Worm (Caenorhabditis elegans) whole organism, L4 larva: Measurements from ENCODE around the gene Y54G2A.18.

Experiments used
- dmd-8 ChIP-seq: fragments of 200-800 bp; sonication (Bioruptor generic); IDR thresholded peaks from 2 replicates; pipeline ENCODE4 v1.3.6; 2022; ENCODE audit warnings: missing genetic modification characterization, missing compliant biosample characterization
- jun-1 ChIP-seq: fragments of 150-350 bp; optimal IDR thresholded peaks from 2 replicates; lab custom pipeline; 2014; ENCODE audit warnings: missing biosample characterization, missing genetic modification reagents, missing genetic modification characterization
- nhr-28 ChIP-seq: fragments of 150-350 bp; optimal IDR thresholded peaks from 2 replicates; lab custom pipeline; 2014; ENCODE audit warnings: missing biosample characterization, missing genetic modification characterization
- nhr-6 ChIP-seq: fragments of 150-350 bp; optimal IDR thresholded peaks from 2 replicates; lab custom pipeline; 2014; ENCODE audit warnings: missing biosample characterization, missing genetic modification characterization
- nhr-77 ChIP-seq: fragments of 150-350 bp; optimal IDR thresholded peaks from 2 replicates; lab custom pipeline; 2014; ENCODE audit warnings: missing biosample characterization, missing genetic modification characterization
- rbr-2 ChIP-seq: sonication (generic microtip); optimal IDR thresholded peaks from 2 replicates; lab custom pipeline; 2016; ENCODE audit warnings: missing genotype, missing genetic modification characterization, missing compliant biosample characterization
- unc-130 ChIP-seq: sonication (generic microtip); optimal IDR thresholded peaks from 2 replicates; lab custom pipeline; 2016; ENCODE audit warnings: missing genetic modification reagents, missing genetic modification characterization, missing compliant biosample characterization
- zfp-3 ChIP-seq: fragments of 200-800 bp; sonication (Bioruptor generic); conservative IDR thresholded peaks from 2 replicates; pipeline ENCODE4 v1.3.6; 2022; ENCODE audit warnings: missing genetic modification reagents, missing genetic modification characterization, missing compliant biosample characterization

- TF ChIP-seq rbr-2 (tag; lab: Kevin White, UChicago): no peak
- no peak for TF ChIP-seq dmd-8 (GFP tag; lab: Robert Waterston, UW)
- no peak for TF ChIP-seq nhr-77 (tag; lab: Kevin White, UChicago)
- TF ChIP-seq nhr-6 (tag; lab: Kevin White, UChicago): no peak
- TF ChIP-seq zfp-3 (GFP tag; lab: Robert Waterston, UW): no peak
- no peak for TF ChIP-seq jun-1 (tag; lab: Kevin White, UChicago)
- no peak for TF ChIP-seq nhr-28 (tag; lab: Kevin White, UChicago)
- TF ChIP-seq unc-130 (GFP tag; lab: Kevin White, UChicago): no peak
These were observed 50.1 kb downstream of the Y54G2A.18 start, which contains the start of gene clec-84 for ce11 chrIV:2842162-2842561.
